Worm (Caenorhabditis elegans) whole organism, L3 larva: Measurements from ENCODE around the gene Y49F6C.6.

Experiments
- ama-1 ChIP-seq: fragments of 150-350 bp; optimal IDR thresholded peaks from 2 replicates; lab custom pipeline; 2018
- ceh-28 ChIP-seq: fragments of 150-350 bp; optimal IDR thresholded peaks from 2 replicates; lab custom pipeline; 2014; ENCODE audit warnings: missing biosample characterization, missing genetic modification reagents, missing genetic modification characterization
- ceh-82 ChIP-seq: fragments of 150-350 bp; optimal IDR thresholded peaks from 2 replicates; lab custom pipeline; 2014; ENCODE audit warnings: missing biosample characterization, missing genetic modification characterization
- ceh-9 ChIP-seq: sonication (generic microtip); optimal IDR thresholded peaks from 2 replicates; lab custom pipeline; 2018; ENCODE audit warnings: missing biosample characterization, missing genetic modification characterization
- egl-27 ChIP-seq: sonication (generic microtip); optimal IDR thresholded peaks from 4 replicates; lab custom pipeline; 2017; ENCODE audit warnings: missing biosample characterization, missing genetic modification reagents, missing genetic modification characterization
- egl-5 ChIP-seq: fragments of 150-350 bp; optimal IDR thresholded peaks from 2 replicates; lab custom pipeline; 2017; ENCODE audit warnings: missing biosample characterization, missing genetic modification reagents, missing genetic modification characterization, inconsistent platforms
- elt-1 ChIP-seq: fragments of 150-350 bp; optimal IDR thresholded peaks from 2 replicates; lab custom pipeline; 2014; ENCODE audit warnings: missing biosample characterization, missing genetic modification characterization
- elt-2 ChIP-seq: sonication (generic microtip); optimal IDR thresholded peaks from 2 replicates; lab custom pipeline; 2016; ENCODE audit warnings: missing genetic modification reagents, mild to moderate bottlenecking, missing genetic modification characterization, missing compliant biosample characterization
- elt-3 ChIP-seq, 3 experiments: fragments of 150-350 bp in 1 of 3; sonication (generic microtip) in 2 of 3; optimal IDR thresholded peaks; 2 replicates in 2 of 3; 4 replicates in 1 of 3; lab custom pipeline; 2014 to 2017; ENCODE audit warnings: missing biosample characterization in 3 of 3, missing genetic modification characterization in 3 of 3
- eor-1 ChIP-seq, 2 experiments: fragments of 150-350 bp; optimal IDR thresholded peaks; 2 replicates each; lab custom pipeline; 2014 to 2018; ENCODE audit warnings: missing biosample characterization in 2 of 2, missing genetic modification characterization in 2 of 2
- fkh-10 ChIP-seq: sonication (generic microtip); optimal IDR thresholded peaks from 2 replicates; lab custom pipeline; 2017; ENCODE audit warnings: missing biosample characterization, missing genetic modification reagents, missing genetic modification characterization
- fkh-2 ChIP-seq: fragments of 150-350 bp; optimal IDR thresholded peaks from 2 replicates; lab custom pipeline; 2014; ENCODE audit warnings: missing biosample characterization, missing genetic modification reagents, missing genetic modification characterization
- hmg-11 ChIP-seq: sonication (generic microtip); optimal IDR thresholded peaks from 2 replicates; lab custom pipeline; 2016; ENCODE audit warnings: missing genetic modification characterization, missing compliant biosample characterization
- jun-1 ChIP-seq: fragments of 150-350 bp; optimal IDR thresholded peaks from 2 replicates; lab custom pipeline; 2014; ENCODE audit warnings: missing biosample characterization, missing genetic modification reagents, missing genetic modification characterization
- lin-15B ChIP-seq: fragments of 150-350 bp; optimal IDR thresholded peaks from 2 replicates; lab custom pipeline; 2014; ENCODE audit warnings: missing biosample characterization, missing genetic modification characterization
- lin-39 ChIP-seq: fragments of 150-350 bp; optimal IDR thresholded peaks from 2 replicates; lab custom pipeline; 2018; ENCODE audit warnings: missing biosample characterization, missing genetic modification reagents, missing genetic modification characterization
- mml-1 ChIP-seq: fragments of 150-350 bp; sonication (generic microtip); optimal IDR thresholded peaks from 3 replicates; lab custom pipeline; 2014; ENCODE audit warnings: missing biosample characterization, missing genetic modification characterization
- nhr-11 ChIP-seq: fragments of 150-350 bp; optimal IDR thresholded peaks from 2 replicates; lab custom pipeline; 2014; ENCODE audit warnings: missing biosample characterization, missing genetic modification characterization
- nhr-12 ChIP-seq: fragments of 150-350 bp; optimal IDR thresholded peaks from 2 replicates; lab custom pipeline; 2014; ENCODE audit warnings: missing biosample characterization, missing genetic modification characterization
- nhr-25 ChIP-seq: sonication (generic microtip); optimal IDR thresholded peaks from 2 replicates; lab custom pipeline; 2017; ENCODE audit warnings: missing biosample characterization, missing genetic modification characterization
- nhr-43 ChIP-seq: sonication (generic microtip); optimal IDR thresholded peaks from 2 replicates; lab custom pipeline; 2016; ENCODE audit warnings: mild to moderate bottlenecking, missing genetic modification characterization, missing compliant biosample characterization; ENCODE audit not compliant: poor library complexity, severe bottlenecking
- nhr-67 ChIP-seq: fragments of 150-350 bp; optimal IDR thresholded peaks from 2 replicates; lab custom pipeline; 2014; ENCODE audit warnings: missing biosample characterization, missing genetic modification characterization
- nhr-76 ChIP-seq: fragments of 150-350 bp; sonication (generic microtip); optimal IDR thresholded peaks from 5 replicates; lab custom pipeline; 2014; ENCODE audit warnings: missing biosample characterization, missing genetic modification characterization
- nhr-77 ChIP-seq: fragments of 150-350 bp; optimal IDR thresholded peaks from 2 replicates; lab custom pipeline; 2014; ENCODE audit warnings: missing biosample characterization, missing genetic modification characterization
- pha-4 ChIP-seq: fragments of 150-350 bp; optimal IDR thresholded peaks from 2 replicates; lab custom pipeline; 2014; ENCODE audit warnings: missing biosample characterization, missing genetic modification reagents, missing genetic modification characterization
- pqm-1 ChIP-seq: fragments of 150-350 bp; optimal IDR thresholded peaks from 2 replicates; lab custom pipeline; 2017; ENCODE audit warnings: missing biosample characterization, missing genetic modification characterization, inconsistent platforms
- snpc-4 ChIP-seq: fragments of 150-350 bp; optimal IDR thresholded peaks from 2 replicates; lab custom pipeline; 2014; ENCODE audit warnings: missing biosample characterization, missing genetic modification characterization
- tbx-2 ChIP-seq: sonication (generic microtip); optimal IDR thresholded peaks from 2 replicates; lab custom pipeline; 2016; ENCODE audit warnings: mild to moderate bottlenecking, missing genetic modification characterization, missing compliant biosample characterization
- unc-39 ChIP-seq: sonication (generic microtip); optimal IDR thresholded peaks from 4 replicates; lab custom pipeline; 2017; ENCODE audit warnings: missing biosample characterization, missing genetic modification characterization
- unc-62 ChIP-seq: fragments of 150-350 bp; sonication (generic microtip); optimal IDR thresholded peaks from 4 replicates; lab custom pipeline; 2014; ENCODE audit warnings: missing biosample characterization, missing genetic modification reagents, missing genetic modification characterization
- ztf-11 ChIP-seq: fragments of 150-350 bp; optimal IDR thresholded peaks from 2 replicates; lab custom pipeline; 2014; ENCODE audit warnings: missing biosample characterization, missing genetic modification characterization
- ztf-4 ChIP-seq: fragments of 150-350 bp; optimal IDR thresholded peaks from 2 replicates; lab custom pipeline; 2014; ENCODE audit warnings: missing biosample characterization, missing genetic modification characterization

Gene Y49F6C.6

ce11 chrII:3340251-3340650 lies 26.7 kb downstream of the Y49F6C.6 start, which contains the start of gene F14D2.5:
Gene F14D2.5, plus strand, starts transcription at chrII:3340551.
- TF ChIP-seq nhr-67 (no peak), egl-27 (tag; lab: Kevin White, UChicago) (no peak), ceh-28 (no peak), fkh-10 (GFP tag; lab: Kevin White, UChicago) (no peak), ztf-11 (no peak), mml-1 (no peak), egl-5 (no peak), ztf-4 (tag; lab: Kevin White, UChicago) (no peak)
- TF ChIP-seq, all 47 proteins: peak for 0

ce11 chrII:3338556-3338955 lies 28.4 kb downstream of the Y49F6C.6 start, which contains the start of gene F14D2.7:
Gene F14D2.7, minus strand, starts transcription at chrII:3338656.
- TF ChIP-seq pha-4 (tag; lab: Kevin White, UChicago) (no peak), nhr-77 (no peak), mml-1 (no peak), hmg-11 (tag; lab: Kevin White, UChicago) (no peak), nhr-12 (tag; lab: Kevin White, UChicago) (no peak), nhr-76 (tag; lab: Kevin White, UChicago) (no peak), nhr-43 (no peak)

ce11 chrII:3337039-3337438 lies 30.0 kb downstream of the Y49F6C.6 start, which contains the start of gene F14D2.19:
Gene F14D2.19, minus strand, starts transcription at chrII:3337139.
- TF ChIP-seq nhr-25 (tag; lab: Kevin White, UChicago), result no peak
- TF ChIP-seq tbx-2 (tag; lab: Kevin White, UChicago), result no peak
- TF ChIP-seq lin-39 (tag; lab: Kevin White, UChicago), result no peak
- no peak for TF ChIP-seq jun-1
- no peak for TF ChIP-seq elt-3 (tag; optimal IDR thresholded peaks at IDR 0.05; lab: Kevin White, UChicago)
- TF ChIP-seq nhr-76 (tag; lab: Kevin White, UChicago), result no peak
- TF ChIP-seq lin-15B, result no peak
- no peak for TF ChIP-seq unc-62 (GFP tag; lab: Kevin White, UChicago)

- TF ChIP-seq pqm-1, result no peak
- TF ChIP-seq nhr-67, result no peak
- no peak for TF ChIP-seq ama-1 (lab: Kevin White, UChicago)
- no peak for TF ChIP-seq egl-5
- TF ChIP-seq elt-1 (tag; lab: Kevin White, UChicago), result no peak
- TF ChIP-seq elt-2 (tag; lab: Kevin White, UChicago), result no peak
- no peak for TF ChIP-seq nhr-76 (tag; lab: Kevin White, UChicago)
- TF ChIP-seq nhr-77, result no peak
- no peak for TF ChIP-seq snpc-4
- no peak for TF ChIP-seq fkh-2
- no peak for TF ChIP-seq eor-1 (tag; optimal IDR thresholded peaks at IDR 0.05; lab: Kevin White, UChicago)
- TF ChIP-seq nhr-11, result no peak
- no peak for TF ChIP-seq ceh-82 (tag; lab: Kevin White, UChicago)
Observed at ce11 chrII:3332039-3332438, 35.0 kb downstream of the Y49F6C.6 start, which contains the start of gene irld-27. Gene irld-27, plus strand, starts transcription at chrII:3332339.

- TF ChIP-seq unc-39 (tag; lab: Kevin White, UChicago), result no peak
- TF ChIP-seq tbx-2 (tag; lab: Kevin White, UChicago), result no peak
- no peak for TF ChIP-seq lin-15B
- no peak for TF ChIP-seq ceh-82 (tag; lab: Kevin White, UChicago)
- TF ChIP-seq egl-5, result no peak
- no peak for TF ChIP-seq nhr-76 (tag; lab: Kevin White, UChicago)
- no peak for TF ChIP-seq ceh-9 (tag; lab: Kevin White, UChicago)
- no peak for TF ChIP-seq ceh-28
- no peak for TF ChIP-seq ztf-11
- no peak for TF ChIP-seq unc-62 (GFP tag; lab: Kevin White, UChicago)
- TF ChIP-seq nhr-77, result no peak
- TF ChIP-seq jun-1, result no peak
- no peak for TF ChIP-seq pha-4 (tag; lab: Kevin White, UChicago)
- no peak for TF ChIP-seq egl-27 (tag; lab: Kevin White, UChicago)
- no peak for TF ChIP-seq nhr-11
- TF ChIP-seq elt-3 (tag; optimal IDR thresholded peaks at IDR 0.05; lab: Kevin White, UChicago), result no peak
Observed at ce11 chrII:3327104-3327503, 39.9 kb downstream of the Y49F6C.6 start, which contains the start of gene Y46D2A.3. Gene Y46D2A.3, minus strand, starts transcription at chrII:3327204.

- no peak for TF ChIP-seq nhr-25 (tag; lab: Kevin White, UChicago)
- no peak for TF ChIP-seq ceh-28
- no peak for TF ChIP-seq elt-1 (tag; lab: Kevin White, UChicago)
- TF ChIP-seq elt-2 (tag; lab: Kevin White, UChicago), result peak; percentile 28
Observed at ce11 chrII:3323179-3323578, 43.8 kb downstream of the Y49F6C.6 start, which contains the start of gene Y46D2A.2. Gene Y46D2A.2, minus strand, starts transcription at chrII:3323279.
